Fruit fly (Drosophila melanogaster): Measurements from ENCODE around the gene CG42233.

CG42233 gene

DNA sequence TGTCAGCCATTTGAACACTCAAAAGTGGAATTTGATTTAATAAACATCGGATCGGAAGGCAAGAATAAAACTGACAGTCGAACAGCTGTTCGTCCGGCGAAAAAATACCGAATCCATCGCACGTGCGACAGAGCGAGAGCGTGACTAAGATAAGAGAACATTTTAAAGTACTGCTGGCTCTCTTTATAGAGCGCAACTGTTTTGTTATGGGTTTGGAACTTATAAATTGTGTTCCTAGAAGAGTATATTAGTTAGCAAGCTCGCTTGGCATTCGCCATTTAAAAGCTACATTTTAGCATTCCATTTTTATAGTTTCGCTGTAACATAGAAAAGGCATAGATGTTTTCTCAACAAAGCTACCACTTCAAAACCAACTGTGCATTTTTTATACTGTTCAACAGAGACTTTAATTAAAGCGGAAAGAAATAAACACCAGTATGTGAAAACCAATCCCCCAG is 5.0 kb upstream of the CG42233 start, which contains the start of gene Rift (continued):
- peak; percentile 35 to 42 for TF ChIP-seq bsh (GFP tag; optimal IDR thresholded peaks at IDR 0.05)
- TF ChIP-seq CG10366 (GFP tag; IDR thresholded peaks at IDR 0.05) = no peak
- TF ChIP-seq ash1 (GFP tag; optimal IDR thresholded peaks at IDR 0.05) = no peak
- no peak for TF ChIP-seq CG3995 (GFP tag; optimal IDR thresholded peaks at IDR 0.05)
- TF ChIP-seq CG13123 (GFP tag; optimal IDR thresholded peaks at IDR 0.05) = no peak
- TF ChIP-seq cato (GFP tag; optimal IDR thresholded peaks at IDR 0.05; ENCODE audit: borderline replicate concordance) = no peak
- TF ChIP-seq h (optimal IDR thresholded peaks at IDR 0.05) = no peak
- peak; percentile 40; the same call in 1 of the 2 replicates for TF ChIP-seq E2f2 (GFP tag; IDR thresholded peaks at IDR 0.05)
- TF ChIP-seq CG14860 (GFP tag; IDR thresholded peaks at IDR 0.05; ENCODE audit: partially characterized antibody) = no peak
- peak; percentile 53 for TF ChIP-seq CG1233 (GFP tag; optimal IDR thresholded peaks at IDR 0.05)
- no peak for TF ChIP-seq Spps (tag; optimal IDR thresholded peaks at IDR 0.05)
- TF ChIP-seq Taf1 (GFP tag; IDR thresholded peaks at IDR 0.05) = no peak
- no peak for TF ChIP-seq tna (GFP tag; IDR thresholded peaks at IDR 0.05; ENCODE audit: partially characterized antibody)
- TF ChIP-seq CG7271 (tag; optimal IDR thresholded peaks at IDR 0.05) = no peak
- peak; percentile 23 for TF ChIP-seq CG11504 (tag; optimal IDR thresholded peaks at IDR 0.05)
- TF ChIP-seq CG6683 (GFP tag; optimal IDR thresholded peaks at IDR 0.05) = no peak
- TF ChIP-seq chn (GFP tag; optimal IDR thresholded peaks at IDR 0.05) = no peak
- no peak for TF ChIP-seq Mrtf (GFP tag; IDR thresholded peaks at IDR 0.05)
- no peak for TF ChIP-seq phol (tag; optimal IDR thresholded peaks at IDR 0.05)
- TF ChIP-seq Hr39 (optimal IDR thresholded peaks at IDR 0.05) = no peak
- TF ChIP-seq H15 (GFP tag; IDR thresholded peaks at IDR 0.05) = no peak
- TF ChIP-seq CG33213 (GFP tag; optimal IDR thresholded peaks at IDR 0.05) = peak; percentile 30
- TF ChIP-seq HLH4C (GFP tag; IDR thresholded peaks at IDR 0.05; ENCODE audit: partially characterized antibody) = no peak
- peak; percentile 30; the same call in 1 of the 4 replicates for TF ChIP-seq Gug (GFP tag; IDR thresholded peaks at IDR 0.05)
- TF ChIP-seq CG8290 (GFP tag; optimal IDR thresholded peaks at IDR 0.05) = no peak
- peak in 1 of 2 experiments; percentile 56 for TF ChIP-seq CG8290 (tag; optimal IDR thresholded peaks at IDR 0.05)
- no peak for TF ChIP-seq CG31365 (tag; optimal IDR thresholded peaks at IDR 0.05)
- no peak for TF ChIP-seq da (GFP tag; optimal IDR thresholded peaks at IDR 0.05)
- peak; percentile 4 for TF ChIP-seq nom (GFP tag; optimal IDR thresholded peaks at IDR 0.05)
- no peak for TF ChIP-seq CG11247 (GFP tag; IDR thresholded peaks at IDR 0.05)
- TF ChIP-seq CG11723 (GFP tag; optimal IDR thresholded peaks at IDR 0.05) = peak; percentile 32
- TF ChIP-seq CG17568 (GFP tag; optimal IDR thresholded peaks at IDR 0.05) = peak; percentile 33
- TF ChIP-seq CG17361 (GFP tag; IDR thresholded peaks at IDR 0.05) = no peak
- TF ChIP-seq CG6813 (GFP tag; optimal IDR thresholded peaks at IDR 0.05) = no peak
- no peak for TF ChIP-seq Dek (tag; optimal IDR thresholded peaks at IDR 0.05)
- TF ChIP-seq MTF-1 (GFP tag; optimal IDR thresholded peaks at IDR 0.05; ENCODE audit: borderline replicate concordance) = no peak
- no peak for TF ChIP-seq kay (GFP tag; optimal IDR thresholded peaks at IDR 0.05)
- TF ChIP-seq CG13424 (tag; optimal IDR thresholded peaks at IDR 0.05) = peak; percentile 51
- peak; percentile 24 for TF ChIP-seq CG13296 (GFP tag; optimal IDR thresholded peaks at IDR 0.05)
- TF ChIP-seq scrt (GFP tag; optimal IDR thresholded peaks at IDR 0.05) = no peak
- TF ChIP-seq CG1529 (GFP tag; optimal IDR thresholded peaks at IDR 0.05) = no peak
- TF ChIP-seq Ssrp (tag; optimal IDR thresholded peaks at IDR 0.05) = peak; percentile 15
- no peak for TF ChIP-seq Chrac-16 (GFP tag; optimal IDR thresholded peaks at IDR 0.05)
- no peak; the same call in 2 of the 3 replicates for TF ChIP-seq gce (GFP tag; IDR thresholded peaks at IDR 0.05)
- no peak for TF ChIP-seq dmrt99B (tag; optimal IDR thresholded peaks at IDR 0.05)
- TF ChIP-seq shn (GFP tag; optimal IDR thresholded peaks at IDR 0.05) = peak; percentile 15
- TF ChIP-seq MESR4 (GFP tag; optimal IDR thresholded peaks at IDR 0.05) = peak; percentile 40
- no peak for TF ChIP-seq Myb (GFP tag; optimal IDR thresholded peaks at IDR 0.05)
- peak; percentile 67; the same call in 1 of the 2 replicates for TF ChIP-seq CG16779 (GFP tag; IDR thresholded peaks at IDR 0.05)
- TF ChIP-seq HHEX (GFP tag; optimal IDR thresholded peaks at IDR 0.05) = peak; percentile 49
- TF ChIP-seq lbe (GFP tag; optimal IDR thresholded peaks at IDR 0.05) = peak; percentile 38

All from whole organism, embryonic.